Worm (Caenorhabditis elegans) whole organism, late embryonic: ENCODE measurements around the gene F18H3.4.
A peak's percentile ranks its signal among the peaks of the same experiment; 100 is the strongest.

Experiments
- F13H6.1 ChIP-seq: sonication (generic microtip); optimal IDR thresholded peaks from 2 replicates; lab custom pipeline; 2016; ENCODE audit warnings: missing genetic modification characterization, missing compliant biosample characterization
- K02D7.2 ChIP-seq: sonication (generic microtip); optimal IDR thresholded peaks from 2 replicates; lab custom pipeline; 2017; ENCODE audit warnings: mild to moderate bottlenecking, missing genetic modification characterization, missing compliant biosample characterization
- T23F11.4 ChIP-seq: fragments of 200-800 bp; sonication (Bioruptor generic); optimal IDR thresholded peaks from 2 replicates; lab custom pipeline; 2018; ENCODE audit warnings: mild to moderate bottlenecking, missing genetic modification characterization, missing compliant biosample characterization
- Y22D7AL.16 ChIP-seq: sonication (generic microtip); optimal IDR thresholded peaks from 2 replicates; lab custom pipeline; 2016; ENCODE audit warnings: missing genetic modification characterization, missing compliant biosample characterization
- ahr-1 ChIP-seq: sonication (generic microtip); optimal IDR thresholded peaks from 2 replicates; lab custom pipeline; 2016; ENCODE audit warnings: missing genetic modification characterization, missing compliant biosample characterization
- ama-1 ChIP-seq: fragments of 150-350 bp; optimal IDR thresholded peaks from 2 replicates; lab custom pipeline; 2014
- ceh-14 ChIP-seq: sonication (generic microtip); optimal IDR thresholded peaks from 2 replicates; lab custom pipeline; 2016; ENCODE audit warnings: missing genotype, missing genetic modification characterization, missing compliant biosample characterization
- ceh-19 ChIP-seq: fragments of 200-800 bp; sonication (Bioruptor generic); optimal IDR thresholded peaks from 2 replicates; lab custom pipeline; 2018; ENCODE audit warnings: mild to moderate bottlenecking, missing genetic modification characterization, missing compliant biosample characterization
- ceh-2 ChIP-seq: sonication (generic microtip); optimal IDR thresholded peaks from 2 replicates; lab custom pipeline; 2016; ENCODE audit warnings: missing genotype, missing genetic modification characterization, missing compliant biosample characterization
- ceh-22 ChIP-seq: sonication (generic microtip); optimal IDR thresholded peaks from 2 replicates; lab custom pipeline; 2017; ENCODE audit warnings: missing biosample characterization, missing genetic modification characterization
- ceh-24 ChIP-seq: sonication (generic microtip); optimal IDR thresholded peaks from 2 replicates; lab custom pipeline; 2016; ENCODE audit warnings: mild to moderate bottlenecking, missing genetic modification characterization, missing compliant biosample characterization
- ceh-30 ChIP-seq: fragments of 150-350 bp; optimal IDR thresholded peaks from 2 replicates; lab custom pipeline; 2014; ENCODE audit warnings: missing biosample characterization, missing genetic modification characterization
- ceh-34 ChIP-seq: sonication (generic microtip); optimal IDR thresholded peaks from 2 replicates; lab custom pipeline; 2016; ENCODE audit warnings: mild to moderate bottlenecking, missing genetic modification characterization, missing compliant biosample characterization
- ceh-6 ChIP-seq: fragments of 200-800 bp; sonication (Bioruptor generic); optimal IDR thresholded peaks from 2 replicates; lab custom pipeline; 2018; ENCODE audit warnings: mild to moderate bottlenecking, missing genetic modification characterization, missing compliant biosample characterization
- ceh-9 ChIP-seq: sonication (generic microtip); optimal IDR thresholded peaks from 2 replicates; lab custom pipeline; 2016; ENCODE audit warnings: mild to moderate bottlenecking, missing genetic modification characterization, inconsistent platforms, missing compliant biosample characterization
- che-1 ChIP-seq: sonication (generic microtip); optimal IDR thresholded peaks from 2 replicates; lab custom pipeline; 2016; ENCODE audit warnings: mild to moderate bottlenecking, missing genetic modification characterization, missing compliant biosample characterization
- dmd-4 ChIP-seq: sonication (generic microtip); optimal IDR thresholded peaks from 2 replicates; lab custom pipeline; 2016; ENCODE audit warnings: borderline replicate concordance, missing genetic modification characterization, missing compliant biosample characterization
- elt-2 ChIP-seq: sonication (generic microtip); optimal IDR thresholded peaks from 2 replicates; lab custom pipeline; 2016; ENCODE audit warnings: missing genetic modification reagents, missing genetic modification characterization, missing compliant biosample characterization
- elt-4 ChIP-seq: sonication (generic microtip); optimal IDR thresholded peaks from 2 replicates; lab custom pipeline; 2016; ENCODE audit warnings: missing genetic modification characterization, missing compliant biosample characterization
- ets-4 ChIP-seq: sonication (generic microtip); optimal IDR thresholded peaks from 2 replicates; lab custom pipeline; 2016; ENCODE audit warnings: missing genetic modification characterization, missing compliant biosample characterization
- eyg-1 ChIP-seq: sonication (generic microtip); optimal IDR thresholded peaks from 2 replicates; lab custom pipeline; 2016; ENCODE audit warnings: missing genotype, missing genetic modification characterization, missing compliant biosample characterization
- fax-1 ChIP-seq: sonication (generic microtip); optimal IDR thresholded peaks from 2 replicates; lab custom pipeline; 2016; ENCODE audit warnings: missing genotype, missing genetic modification characterization, missing compliant biosample characterization
- fkh-10 ChIP-seq: fragments of 150-350 bp; optimal IDR thresholded peaks from 2 replicates; lab custom pipeline; 2014; ENCODE audit warnings: missing biosample characterization, missing genetic modification reagents, missing genetic modification characterization
- fkh-6 ChIP-seq: sonication (generic microtip); optimal IDR thresholded peaks from 2 replicates; lab custom pipeline; 2016; ENCODE audit warnings: missing genetic modification characterization, missing compliant biosample characterization
- gmeb-2 ChIP-seq: sonication (generic microtip); optimal IDR thresholded peaks from 2 replicates; lab custom pipeline; 2016; ENCODE audit warnings: missing genetic modification characterization, inconsistent platforms, missing compliant biosample characterization
- hlh-13 ChIP-seq: fragments of 200-800 bp; sonication (Bioruptor generic); optimal IDR thresholded peaks from 2 replicates; lab custom pipeline; 2018; ENCODE audit warnings: mild to moderate bottlenecking, missing genetic modification characterization, missing compliant biosample characterization
- hlh-15 ChIP-seq: sonication (generic microtip); optimal IDR thresholded peaks from 2 replicates; lab custom pipeline; 2016; ENCODE audit warnings: missing genetic modification characterization, missing compliant biosample characterization
- hlh-30 ChIP-seq: sonication (generic microtip); optimal IDR thresholded peaks from 2 replicates; lab custom pipeline; 2017; ENCODE audit warnings: antibody characterized with exemption, missing genetic modification characterization, missing compliant biosample characterization; ENCODE audit not compliant: insufficient read depth
- hlh-6 ChIP-seq: sonication (generic microtip); optimal IDR thresholded peaks from 2 replicates; lab custom pipeline; 2016; ENCODE audit warnings: missing genotype, missing genetic modification characterization, missing compliant biosample characterization
- lim-6 ChIP-seq: sonication (generic microtip); optimal IDR thresholded peaks from 2 replicates; lab custom pipeline; 2016; ENCODE audit warnings: missing genetic modification characterization, missing compliant biosample characterization
- lin-11 ChIP-seq: fragments of 200-800 bp; sonication (Bioruptor generic); optimal IDR thresholded peaks from 2 replicates; lab custom pipeline; 2018; ENCODE audit warnings: mild to moderate bottlenecking, missing genetic modification characterization, missing compliant biosample characterization
- madf-2 ChIP-seq: sonication (generic microtip); optimal IDR thresholded peaks from 2 replicates; lab custom pipeline; 2017; ENCODE audit warnings: missing genetic modification characterization, missing compliant biosample characterization
- mec-3 ChIP-seq: sonication (generic microtip); optimal IDR thresholded peaks from 2 replicates; lab custom pipeline; 2016; ENCODE audit warnings: borderline replicate concordance, missing genetic modification characterization, missing compliant biosample characterization
- nfya-1 ChIP-seq: sonication (generic microtip); optimal IDR thresholded peaks from 2 replicates; lab custom pipeline; 2017; ENCODE audit warnings: missing genetic modification characterization, mild to moderate bottlenecking, missing compliant biosample characterization, antibody characterized with exemption, moderate library complexity
- nhr-11 ChIP-seq: fragments of 150-350 bp; optimal IDR thresholded peaks from 2 replicates; lab custom pipeline; 2014; ENCODE audit warnings: missing biosample characterization, missing genetic modification characterization
- nhr-232 ChIP-seq: sonication (generic microtip); optimal IDR thresholded peaks from 2 replicates; lab custom pipeline; 2016; ENCODE audit warnings: missing genetic modification characterization, missing compliant biosample characterization
- pha-4 ChIP-seq: fragments of 150-350 bp; optimal IDR thresholded peaks from 2 replicates; lab custom pipeline; 2018; ENCODE audit warnings: missing biosample characterization, missing genetic modification reagents, missing genetic modification characterization
- pqm-1 ChIP-seq: sonication (generic microtip); optimal IDR thresholded peaks from 2 replicates; lab custom pipeline; 2016; ENCODE audit warnings: missing genetic modification characterization, missing compliant biosample characterization
- pros-1 ChIP-seq: fragments of 150-350 bp; optimal IDR thresholded peaks from 2 replicates; lab custom pipeline; 2014; ENCODE audit warnings: missing biosample characterization, missing genetic modification reagents, missing genetic modification characterization
- ref-2 ChIP-seq: sonication (generic microtip); optimal IDR thresholded peaks from 2 replicates; lab custom pipeline; 2016; ENCODE audit warnings: missing genetic modification characterization, missing compliant biosample characterization
- sox-2 ChIP-seq: fragments of 200-800 bp; sonication (Bioruptor generic); IDR thresholded peaks from 2 replicates; pipeline ENCODE4 v1.3.6; 2022; ENCODE audit warnings: missing genetic modification reagents, missing genetic modification characterization, missing compliant biosample characterization
- sox-4 ChIP-seq: sonication (generic microtip); optimal IDR thresholded peaks from 2 replicates; lab custom pipeline; 2017; ENCODE audit warnings: mild to moderate bottlenecking, missing genetic modification characterization, inconsistent platforms, missing compliant biosample characterization
- syd-9 ChIP-seq: sonication (generic microtip); optimal IDR thresholded peaks from 2 replicates; lab custom pipeline; 2016; ENCODE audit warnings: mild to moderate bottlenecking, missing genetic modification characterization, moderate library complexity, missing compliant biosample characterization
- tbx-7 ChIP-seq: sonication (generic microtip); optimal IDR thresholded peaks from 2 replicates; lab custom pipeline; 2016; ENCODE audit warnings: missing genotype, missing genetic modification characterization, missing compliant biosample characterization
- unc-42 ChIP-seq: sonication (generic microtip); optimal IDR thresholded peaks from 2 replicates; lab custom pipeline; 2016; ENCODE audit warnings: missing genotype, missing genetic modification characterization, missing compliant biosample characterization
- zip-5 ChIP-seq: sonication (generic microtip); optimal IDR thresholded peaks from 2 replicates; lab custom pipeline; 2016; ENCODE audit warnings: missing genetic modification characterization, missing compliant biosample characterization
- ztf-16 ChIP-seq: sonication (generic microtip); optimal IDR thresholded peaks from 2 replicates; lab custom pipeline; 2017; ENCODE audit warnings: missing genetic modification characterization, missing compliant biosample characterization

The F18H3.4 gene

DNA sequence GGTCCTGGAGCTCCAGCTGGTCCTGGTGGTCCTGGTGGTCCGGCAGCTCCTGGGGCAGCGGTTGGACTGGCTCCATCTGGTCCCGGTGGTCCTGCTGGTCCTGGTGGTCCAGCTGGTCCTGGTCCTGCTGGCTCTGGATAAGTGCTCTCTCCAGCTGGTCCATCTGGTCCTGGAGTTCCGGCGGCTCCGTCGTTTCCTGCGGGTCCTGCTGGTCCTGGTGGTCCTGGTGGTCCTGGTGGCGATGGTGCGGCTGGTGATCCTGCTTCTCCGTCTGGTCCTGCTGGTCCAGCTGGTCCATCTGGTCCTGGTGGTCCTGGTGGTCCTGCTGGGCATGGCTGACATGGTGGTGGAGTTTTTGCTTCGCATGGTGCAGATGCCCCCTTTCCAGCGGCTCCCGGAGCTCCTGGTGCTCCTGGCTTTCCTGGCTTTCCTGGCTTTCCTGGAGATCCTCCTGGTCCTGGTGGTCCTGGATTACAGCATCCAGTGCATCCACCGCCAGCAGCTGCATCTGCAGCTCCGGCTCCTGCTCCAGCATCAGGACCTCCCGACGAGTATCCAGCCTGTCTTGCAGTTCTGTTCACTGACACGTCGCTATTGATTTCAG is 18.6 kb upstream of the F18H3.4 start:
- TF ChIP-seq hlh-6 (tag; lab: Kevin White, UChicago) (peak; percentile 36), ztf-16 (tag; lab: Kevin White, UChicago) (no peak)
- TF ChIP-seq, all 69 proteins: peak for 1

DNA sequence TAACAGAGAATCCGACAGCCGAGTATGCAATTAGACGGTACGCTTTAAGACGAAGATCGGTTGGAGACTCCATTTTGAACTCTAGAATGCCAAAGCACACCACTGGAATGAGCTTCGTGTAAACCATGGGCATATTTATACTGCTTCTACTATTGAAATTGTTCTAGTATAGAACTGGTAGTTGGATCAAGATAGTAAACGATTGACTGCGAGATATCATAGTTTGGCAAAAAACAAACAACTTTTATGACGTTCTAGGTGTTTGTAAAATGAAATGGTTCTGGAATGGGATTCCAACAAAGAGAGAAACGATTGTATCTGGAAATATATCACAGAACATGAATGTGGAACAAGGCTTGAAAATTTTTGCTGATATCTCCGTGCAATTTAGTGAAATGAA is 17.9 kb upstream of the F18H3.4 start, which contains the start of gene col-185:
col-185 (minus strand) TSS at position 101 of the 400 bp plus-strand sequence.
- TF ChIP-seq hlh-30 (tag; lab: Kevin White, UChicago) (no peak), ceh-19 (GFP tag; lab: Kevin White, UChicago) (no peak), fkh-6 (no peak), Y22D7AL.16 (tag; lab: Kevin White, UChicago) (no peak), T23F11.4 (GFP tag; lab: Kevin White, UChicago) (no peak), pros-1 (no peak), ceh-14 (tag; lab: Kevin White, UChicago) (no peak), ets-4 (tag; lab: Kevin White, UChicago) (no peak), ceh-9 (no peak), ceh-24 (tag; lab: Kevin White, UChicago) (no peak), ceh-30 (no peak), zip-5 (tag; lab: Kevin White, UChicago) (no peak), nhr-11 (tag; lab: Kevin White, UChicago) (no peak), hlh-15 (tag; lab: Kevin White, UChicago) (no peak), K02D7.2 (tag; lab: Kevin White, UChicago) (no peak), ref-2 (tag; lab: Kevin White, UChicago) (no peak), ceh-6 (GFP tag; lab: Kevin White, UChicago) (no peak), fkh-10 (GFP tag; lab: Kevin White, UChicago) (no peak), pqm-1 (tag; lab: Kevin White, UChicago) (no peak), hlh-13 (GFP tag; lab: Kevin White, UChicago) (no peak)
- TF ChIP-seq, all 69 proteins: peak for 0

DNA sequence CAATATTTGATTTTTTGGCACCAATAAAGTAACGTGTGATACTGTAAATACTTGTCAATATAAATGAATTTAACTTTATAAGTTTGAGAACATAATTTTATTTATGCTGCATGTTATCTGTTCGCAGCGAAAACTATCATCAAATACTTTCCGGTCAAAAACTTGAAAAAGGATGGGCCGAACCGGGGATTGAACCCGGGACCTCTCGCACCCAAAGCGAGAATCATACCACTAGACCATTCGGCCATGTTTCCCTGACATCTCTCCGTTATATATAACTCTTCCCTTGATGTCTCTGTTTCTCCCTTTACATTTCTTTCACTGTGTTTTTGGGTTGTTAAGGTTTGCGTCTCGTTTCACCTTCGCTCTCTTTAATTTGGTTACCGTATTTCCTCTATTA is 17.1 kb upstream of the F18H3.4 start:
- TF ChIP-seq ztf-16 (tag; lab: Kevin White, UChicago) (peak; percentile 74), tbx-7 (tag; lab: Kevin White, UChicago) (peak; percentile 4), zip-5 (tag; lab: Kevin White, UChicago) (peak; percentile 30), hlh-13 (GFP tag; lab: Kevin White, UChicago) (peak; percentile 42), mec-3 (no peak), fax-1 (tag; lab: Kevin White, UChicago) (peak; percentile 29), gmeb-2 (tag; lab: Kevin White, UChicago) (peak; percentile 79), nhr-232 (peak; percentile 70), lin-11 (tag; lab: Kevin White, UChicago) (peak; percentile 64), sox-2 (GFP tag; lab: Robert Waterston, UW) (peak; percentile 78), eyg-1 (tag; lab: Kevin White, UChicago) (peak; percentile 44), syd-9 (peak; percentile 60), ceh-34 (tag; lab: Kevin White, UChicago) (peak; percentile 23), ets-4 (tag; lab: Kevin White, UChicago) (no peak), ahr-1 (tag; lab: Kevin White, UChicago) (peak; percentile 54), ceh-22 (tag; lab: Kevin White, UChicago) (no peak), fkh-10 (GFP tag; lab: Kevin White, UChicago) (no peak), ceh-2 (tag; lab: Kevin White, UChicago) (peak; percentile 42), ama-1 (lab: Kevin White, UChicago) (no peak), pha-4 (no peak), ref-2 (tag; lab: Kevin White, UChicago) (peak; percentile 74), sox-4 (tag; lab: Kevin White, UChicago) (peak; percentile 83), nfya-1 (tag; lab: Kevin White, UChicago) (peak; percentile 63), unc-42 (tag; lab: Kevin White, UChicago) (peak; percentile 24), Y22D7AL.16 (tag; lab: Kevin White, UChicago) (peak; percentile 57), dmd-4 (tag; lab: Kevin White, UChicago) (no peak), ceh-24 (tag; lab: Kevin White, UChicago) (peak; percentile 55), elt-2 (peak; percentile 78), pqm-1 (tag; lab: Kevin White, UChicago) (no peak), ceh-14 (tag; lab: Kevin White, UChicago) (peak; percentile 68), lim-6 (tag; lab: Kevin White, UChicago) (no peak), pros-1 (no peak), che-1 (tag; lab: Kevin White, UChicago) (peak; percentile 76), F13H6.1 (tag; lab: Kevin White, UChicago) (peak; percentile 52), ceh-6 (GFP tag; lab: Kevin White, UChicago) (peak; percentile 85), ceh-19 (GFP tag; lab: Kevin White, UChicago) (peak; percentile 72), madf-2 (peak; percentile 72), elt-4 (no peak)
